Fruit fly (Drosophila melanogaster) whole organism, prepupa: ENCODE data around the gene CG9631.

Experiments
- Blimp-1 ChIP-seq: fragments of 200-800 bp; sonication (Bioruptor generic); optimal IDR thresholded peaks from 3 replicates; lab custom pipeline; 2017; ENCODE audit warnings: missing biosample characterization, missing genetic modification characterization, mild to moderate bottlenecking, moderate library complexity, missing genetic modification reagents
- CG10631 ChIP-seq: fragments of 200-800 bp; sonication (Bioruptor generic); optimal IDR thresholded peaks from 2 replicates; lab custom pipeline; 2016; ENCODE audit warnings: missing biosample characterization, missing genetic modification characterization
- CG10669 ChIP-seq: fragments of 200-800 bp; sonication (Bioruptor generic); optimal IDR thresholded peaks from 3 replicates; lab custom pipeline; 2018; ENCODE audit warnings: missing biosample characterization, mild to moderate bottlenecking, missing genetic modification characterization, moderate library complexity
- CG11762 ChIP-seq: fragments of 200-800 bp; sonication (Bioruptor generic); optimal IDR thresholded peaks from 3 replicates; lab custom pipeline; 2016; ENCODE audit warnings: missing biosample characterization, missing genetic modification characterization; ENCODE audit not compliant: insufficient read depth
- CG11902 ChIP-seq: fragments of 200-800 bp; sonication (Bioruptor generic); optimal IDR thresholded peaks from 3 replicates; lab custom pipeline; 2016; ENCODE audit warnings: missing biosample characterization, missing genetic modification characterization
- CG15336 ChIP-seq: fragments of 200-800 bp; sonication (Bioruptor generic); IDR thresholded peaks from 2 replicates; pipeline ENCODE4 v1.3.6; 2022; ENCODE audit warnings: missing biosample characterization, missing genetic modification characterization
- CG1621 ChIP-seq: fragments of 200-800 bp; sonication (Bioruptor generic); optimal IDR thresholded peaks from 3 replicates; lab custom pipeline; 2018; ENCODE audit warnings: missing biosample characterization, mild to moderate bottlenecking, missing genetic modification characterization
- CG16779 ChIP-seq: fragments of 200-800 bp; sonication (Bioruptor generic); optimal IDR thresholded peaks from 3 replicates; lab custom pipeline; 2017; ENCODE audit warnings: missing biosample characterization, mild to moderate bottlenecking, missing genetic modification characterization
- CG3032 ChIP-seq: fragments of 200-800 bp; optimal IDR thresholded peaks from 2 replicates; lab custom pipeline; 2019; ENCODE audit warnings: missing biosample characterization, mild to moderate bottlenecking, missing genetic modification characterization, moderate library complexity
- CG31627 ChIP-seq: fragments of 200-800 bp; sonication (Bioruptor generic); optimal IDR thresholded peaks from 3 replicates; lab custom pipeline; 2016; ENCODE audit warnings: missing biosample characterization, missing genetic modification characterization
- CG34406 ChIP-seq: fragments of 200-800 bp; sonication (Bioruptor generic); optimal IDR thresholded peaks from 3 replicates; lab custom pipeline; 2016; ENCODE audit warnings: missing biosample characterization, missing genetic modification characterization
- CG3919 ChIP-seq: fragments of 200-800 bp; sonication (Bioruptor generic); optimal IDR thresholded peaks from 3 replicates; lab custom pipeline; 2016; ENCODE audit warnings: missing biosample characterization, missing genetic modification characterization
- CG4318 ChIP-seq: fragments of 200-800 bp; sonication (Bioruptor generic); optimal IDR thresholded peaks from 3 replicates; lab custom pipeline; 2017; ENCODE audit warnings: missing biosample characterization, mild to moderate bottlenecking, missing genetic modification characterization
- CG6163 ChIP-seq: fragments of 200-800 bp; sonication (Bioruptor generic); IDR thresholded peaks from 3 replicates; pipeline ENCODE4 v1.3.6; 2022; ENCODE audit warnings: missing biosample characterization, missing genetic modification characterization
- CG6792 ChIP-seq: fragments of 200-800 bp; sonication (Bioruptor generic); optimal IDR thresholded peaks from 3 replicates; lab custom pipeline; 2016; ENCODE audit warnings: missing biosample characterization, missing genetic modification characterization
- CG6854 ChIP-seq: fragments of 200-800 bp; sonication (Bioruptor generic); optimal IDR thresholded peaks from 2 replicates; lab custom pipeline; 2017; ENCODE audit warnings: missing biosample characterization, mild to moderate bottlenecking, missing genetic modification characterization
- CG8119 ChIP-seq: fragments of 200-800 bp; sonication (Bioruptor generic); IDR thresholded peaks from 3 replicates; pipeline ENCODE4 v1.3.6; 2022; ENCODE audit warnings: missing biosample characterization, missing genetic modification characterization
- CG8319 ChIP-seq: fragments of 200-800 bp; sonication (Bioruptor generic); optimal IDR thresholded peaks from 3 replicates; lab custom pipeline; 2016; ENCODE audit warnings: missing biosample characterization, missing genetic modification characterization
- CG8632 ChIP-seq: fragments of 200-800 bp; sonication (Bioruptor generic); optimal IDR thresholded peaks from 3 replicates; lab custom pipeline; 2016; ENCODE audit warnings: missing biosample characterization, missing genetic modification characterization
- Eip75B ChIP-seq: fragments of 200-800 bp; sonication (Bioruptor generic); optimal IDR thresholded peaks from 3 replicates; lab custom pipeline; 2016; ENCODE audit warnings: missing biosample characterization, missing genetic modification characterization
- Eip78C ChIP-seq: fragments of 200-800 bp; sonication (Bioruptor generic); peaks from one replicate; lab custom pipeline; 2016; ENCODE audit warnings: missing biosample characterization, missing genetic modification characterization
- Eip93F ChIP-seq: fragments of 200-800 bp; sonication (Bioruptor generic); optimal IDR thresholded peaks from 2 replicates; lab custom pipeline; 2016; ENCODE audit warnings: missing biosample characterization, mild to moderate bottlenecking, missing genetic modification characterization
- Ets96B ChIP-seq: fragments of 200-800 bp; optimal IDR thresholded peaks from 2 replicates; lab custom pipeline; 2019; ENCODE audit warnings: missing biosample characterization, mild to moderate bottlenecking, missing genetic modification characterization, moderate library complexity
- Gug ChIP-seq: fragments of 200-800 bp; sonication (Bioruptor generic); IDR thresholded peaks from 2 replicates; pipeline ENCODE4 v1.3.6; 2022; ENCODE audit warnings: missing biosample characterization, missing genetic modification characterization
- Hr38 ChIP-seq: sonication (Bioruptor generic); optimal IDR thresholded peaks from 2 replicates; lab custom pipeline; 2016; ENCODE audit warnings: missing biosample characterization, missing genetic modification characterization
- Lpt ChIP-seq: fragments of 200-800 bp; sonication (Bioruptor generic); optimal IDR thresholded peaks from 3 replicates; lab custom pipeline; 2016; ENCODE audit warnings: missing biosample characterization, missing genetic modification characterization
- Met ChIP-seq: fragments of 200-800 bp; sonication (Bioruptor generic); optimal IDR thresholded peaks from 3 replicates; lab custom pipeline; 2016; ENCODE audit warnings: missing biosample characterization, missing genetic modification characterization
- OdsH ChIP-seq: fragments of 200-800 bp; sonication (Bioruptor generic); optimal IDR thresholded peaks from 3 replicates; lab custom pipeline; 2016; ENCODE audit warnings: missing biosample characterization, missing genetic modification characterization
- Smox ChIP-seq: fragments of 200-800 bp; sonication (Bioruptor generic); optimal IDR thresholded peaks from 3 replicates; lab custom pipeline; 2016; ENCODE audit warnings: missing biosample characterization, missing genetic modification characterization
- Sox102F ChIP-seq: fragments of 200-800 bp; sonication (Bioruptor generic); optimal IDR thresholded peaks from 2 replicates; lab custom pipeline; 2016; ENCODE audit warnings: missing biosample characterization, mild to moderate bottlenecking, missing genetic modification characterization
- Sox14 ChIP-seq: fragments of 200-800 bp; sonication (Bioruptor generic); optimal IDR thresholded peaks from 3 replicates; lab custom pipeline; 2016; ENCODE audit warnings: missing biosample characterization, missing genetic modification characterization
- acj6 ChIP-seq: fragments of 200-800 bp; sonication (Bioruptor generic); optimal IDR thresholded peaks from 3 replicates; lab custom pipeline; 2016; ENCODE audit warnings: missing biosample characterization, missing genetic modification characterization
- cyc ChIP-seq: fragments of 200-800 bp; sonication (Bioruptor generic); optimal IDR thresholded peaks from 3 replicates; lab custom pipeline; 2016; ENCODE audit warnings: missing biosample characterization, missing genetic modification characterization
- dac ChIP-seq: fragments of 200-800 bp; sonication (Bioruptor generic); optimal IDR thresholded peaks from 2 replicates; lab custom pipeline; 2017; ENCODE audit warnings: missing biosample characterization, mild to moderate bottlenecking, missing genetic modification characterization
- dsx ChIP-seq: fragments of 200-800 bp; optimal IDR thresholded peaks from 3 replicates; lab custom pipeline; 2019; ENCODE audit warnings: missing biosample characterization, mild to moderate bottlenecking, missing genetic modification characterization, moderate library complexity; ENCODE audit not compliant: poor library complexity, severe bottlenecking
- eg ChIP-seq: fragments of 200-800 bp; sonication (Bioruptor generic); IDR thresholded peaks from 3 replicates; pipeline ENCODE4 v1.3.6; 2022; ENCODE audit warnings: missing biosample characterization, missing genetic modification characterization
- esn ChIP-seq: fragments of 200-800 bp; sonication (Bioruptor generic); optimal IDR thresholded peaks from 2 replicates; lab custom pipeline; 2016; ENCODE audit warnings: missing biosample characterization, mild to moderate bottlenecking, missing genetic modification characterization, moderate library complexity
- fd59A ChIP-seq: fragments of 200-800 bp; sonication (Bioruptor generic); optimal IDR thresholded peaks from 2 replicates; lab custom pipeline; 2017; ENCODE audit warnings: missing biosample characterization, mild to moderate bottlenecking, missing genetic modification characterization, missing genetic modification reagents
- fd85E ChIP-seq: fragments of 200-800 bp; sonication (Bioruptor generic); optimal IDR thresholded peaks from 3 replicates; lab custom pipeline; 2016; ENCODE audit warnings: missing biosample characterization, missing genetic modification characterization
- fkh ChIP-seq: fragments of 200-800 bp; sonication (Bioruptor generic); optimal IDR thresholded peaks from 3 replicates; lab custom pipeline; 2017; ENCODE audit warnings: missing biosample characterization, mild to moderate bottlenecking, missing genetic modification characterization, moderate library complexity
- lz ChIP-seq: fragments of 200-800 bp; sonication (Bioruptor generic); optimal IDR thresholded peaks from 3 replicates; lab custom pipeline; 2016; ENCODE audit warnings: missing biosample characterization, missing genetic modification characterization
- net ChIP-seq: fragments of 200-800 bp; sonication (Bioruptor generic); optimal IDR thresholded peaks from 3 replicates; lab custom pipeline; 2016; ENCODE audit warnings: missing biosample characterization, missing genetic modification characterization
- pdm3 ChIP-seq: fragments of 200-800 bp; sonication (Bioruptor generic); optimal IDR thresholded peaks from 3 replicates; lab custom pipeline; 2016; ENCODE audit warnings: missing biosample characterization, missing genetic modification characterization
- salr ChIP-seq, 2 experiments: fragments of 200-800 bp; sonication (Bioruptor generic); optimal IDR thresholded peaks; 3 replicates each; lab custom pipeline; 2016 to 2018; ENCODE audit warnings: missing biosample characterization in 2 of 2, missing genetic modification characterization in 2 of 2, mild to moderate bottlenecking in 1 of 2
- spab ChIP-seq: fragments of 200-800 bp; sonication (Bioruptor generic); optimal IDR thresholded peaks from 2 replicates; lab custom pipeline; 2017; ENCODE audit warnings: missing biosample characterization, mild to moderate bottlenecking, missing genetic modification characterization, missing genetic modification reagents
- ss ChIP-seq, 2 experiments: fragments of 200-800 bp; sonication (Bioruptor generic); optimal IDR thresholded peaks; 2 replicates in 1 of 2; 3 replicates in 1 of 2; lab custom pipeline; 2017 to 2018; ENCODE audit warnings: mild to moderate bottlenecking in 2 of 2, missing biosample characterization in 2 of 2, missing genetic modification characterization in 2 of 2, moderate library complexity in 1 of 2
- svp ChIP-seq: fragments of 200-800 bp; sonication (Bioruptor generic); peaks from one replicate; lab custom pipeline; 2016; ENCODE audit warnings: missing biosample characterization, missing genetic modification characterization
- vri ChIP-seq: fragments of 200-800 bp; sonication (Bioruptor generic); optimal IDR thresholded peaks from 3 replicates; lab custom pipeline; 2016; ENCODE audit warnings: missing biosample characterization, mild to moderate bottlenecking, missing genetic modification characterization

The CG9631 gene

DNA sequence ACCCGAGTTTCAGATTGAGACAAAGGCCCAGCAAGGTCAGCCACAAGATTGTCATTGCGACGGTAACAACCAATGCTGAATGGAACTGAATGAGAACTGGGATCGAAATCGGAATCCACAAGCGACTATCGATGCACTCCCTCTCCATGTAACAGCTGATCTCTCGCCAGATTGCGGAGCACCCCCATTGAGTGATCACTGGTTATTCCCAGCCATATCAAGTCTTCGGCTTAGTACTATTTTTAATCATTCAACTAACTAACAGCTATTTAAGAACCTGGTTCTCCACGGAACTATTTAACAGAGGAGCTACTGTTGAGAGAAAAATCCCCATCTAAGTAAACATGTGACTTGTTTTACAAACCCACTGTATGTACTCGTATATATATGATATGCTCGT lies at the start of gene CG9631:
CG9631 (minus strand) TSS at position 101 of the 400 bp plus-strand sequence.
- no peak for TF ChIP-seq spab (GFP tag; lab: Kevin White, UChicago)
- no peak for TF ChIP-seq ss (GFP tag; optimal IDR thresholded peaks at IDR 0.05; lab: Kevin White, UChicago)
- no peak for TF ChIP-seq acj6 (GFP tag; lab: Kevin White, UChicago)
- no peak for TF ChIP-seq vri (GFP tag; lab: Kevin White, UChicago)
- TF ChIP-seq Eip93F (GFP tag; lab: Kevin White, UChicago): no peak

dm6 chr3R:14275519-14276172 lies 49.1 kb upstream of the CG9631 start:
- peak; percentile 23 for TF ChIP-seq Sox102F
- TF ChIP-seq spab (GFP tag; lab: Kevin White, UChicago): no peak
- TF ChIP-seq CG11762: no peak
- no peak for TF ChIP-seq CG16779
- no peak for TF ChIP-seq OdsH
- no peak for TF ChIP-seq CG11902 (GFP tag; lab: Kevin White, UChicago)
- no peak for TF ChIP-seq CG15336
- no peak for TF ChIP-seq Smox (GFP tag; lab: Kevin White, UChicago)
- no peak for TF ChIP-seq CG1621 (tag; lab: Kevin White, UChicago)
- TF ChIP-seq fd85E (GFP tag; lab: Kevin White, UChicago): no peak
- TF ChIP-seq Hr38 (GFP tag; lab: Kevin White, UChicago): no peak
- TF ChIP-seq svp (GFP tag; lab: Kevin White, UChicago): peak; percentile 74
- TF ChIP-seq dsx (GFP tag; lab: Kevin White, UChicago): peak; percentile 70
- no peak for TF ChIP-seq salr (GFP tag; optimal IDR thresholded peaks at IDR 0.05; lab: Kevin White, UChicago)
- no peak for TF ChIP-seq Gug (GFP tag; lab: Robert Waterston, UW)
- no peak for TF ChIP-seq lz
- TF ChIP-seq Sox14 (GFP tag; lab: Kevin White, UChicago): no peak
- no peak for TF ChIP-seq Eip75B (GFP tag; lab: Kevin White, UChicago)
- peak; percentile 69 for TF ChIP-seq CG10631
- TF ChIP-seq fkh: no peak
- no peak for TF ChIP-seq acj6 (GFP tag; lab: Kevin White, UChicago)
- no peak for TF ChIP-seq esn
- peak in 1 of 2 experiments; percentile 89 for TF ChIP-seq ss (GFP tag; optimal IDR thresholded peaks at IDR 0.05; lab: Kevin White, UChicago)
- TF ChIP-seq CG8119 (GFP tag; lab: Robert Waterston, UW): no peak
- TF ChIP-seq Ets96B: no peak
- no peak for TF ChIP-seq net (GFP tag; lab: Kevin White, UChicago)
- TF ChIP-seq CG34406 (GFP tag; lab: Kevin White, UChicago): peak; percentile 53
- no peak for TF ChIP-seq Blimp-1 (GFP tag; lab: Kevin White, UChicago)
- no peak for TF ChIP-seq CG10669 (GFP tag; lab: Kevin White, UChicago)
- peak; percentile 7; the same call in 1 of the 3 replicates for TF ChIP-seq CG6163 (GFP tag; lab: Robert Waterston, UW)
- TF ChIP-seq CG3919 (GFP tag; lab: Kevin White, UChicago): no peak
- TF ChIP-seq CG6854 (GFP tag; lab: Kevin White, UChicago): no peak
- TF ChIP-seq fd59A: peak; percentile 20
- no peak for TF ChIP-seq dac (GFP tag; lab: Kevin White, UChicago)
- no peak for TF ChIP-seq eg
- TF ChIP-seq Met (GFP tag; lab: Kevin White, UChicago): no peak
- TF ChIP-seq CG31627: no peak
- no peak for TF ChIP-seq CG8319
- no peak for TF ChIP-seq CG3032 (tag; lab: Kevin White, UChicago)
- no peak for TF ChIP-seq Eip78C (GFP tag; lab: Kevin White, UChicago)
- TF ChIP-seq CG8632: no peak
- TF ChIP-seq pdm3 (GFP tag; lab: Kevin White, UChicago): no peak
- no peak for TF ChIP-seq cyc
- no peak for TF ChIP-seq Eip93F (GFP tag; lab: Kevin White, UChicago)
- no peak for TF ChIP-seq CG4318 (GFP tag; lab: Kevin White, UChicago)
- no peak for TF ChIP-seq vri (GFP tag; lab: Kevin White, UChicago)
- TF ChIP-seq CG6792 (GFP tag; lab: Kevin White, UChicago): peak; percentile 24
- no peak for TF ChIP-seq Lpt
